Fruit fly (Drosophila melanogaster) whole organism, embryonic: ENCODE results near the gene Fitm.

Source experiments
- Awh ChIP-seq: fragments of 200-800 bp; sonication (Bioruptor generic); IDR thresholded peaks from 2 replicates; pipeline ENCODE4, ENCODE4 v1.3.6; 2022; ENCODE audit warnings: missing biosample characterization, missing genetic modification characterization
- BEAF-32 ChIP-seq: fragments of 200-800 bp; sonication (Bioruptor generic); optimal IDR thresholded peaks from 3 replicates; lab custom pipeline; 2017; ENCODE audit warnings: missing biosample characterization, missing genetic modification characterization, mild to moderate bottlenecking, moderate library complexity, missing genetic modification reagents
- Bgb ChIP-seq: fragments of 200-800 bp; sonication (Bioruptor generic); IDR thresholded peaks from 2 replicates; pipeline ENCODE4 v1.3.6; 2022; ENCODE audit warnings: missing biosample characterization, missing genetic modification characterization; ENCODE audit not compliant: partially characterized antibody
- CG10147 ChIP-seq: fragments of 200-800 bp; sonication (Bioruptor generic); optimal IDR thresholded peaks from 2 replicates; lab custom pipeline; 2019; ENCODE audit warnings: missing biosample characterization, mild to moderate bottlenecking, missing genetic modification characterization, moderate library complexity
- CG10321 ChIP-seq: fragments of 200-800 bp; sonication (Bioruptor generic); IDR thresholded peaks from 2 replicates; pipeline ENCODE4 v1.3.6; 2022; ENCODE audit warnings: missing biosample characterization, missing genetic modification characterization
- CG11695 ChIP-seq: fragments of 200-800 bp; sonication (Bioruptor generic); IDR thresholded peaks from 3 replicates; pipeline ENCODE4 v1.3.6; 2022; ENCODE audit warnings: missing biosample characterization, missing genetic modification characterization
- CG13287 ChIP-seq: fragments of 200-800 bp; sonication (Bioruptor generic); IDR thresholded peaks from 2 replicates; pipeline ENCODE4 v1.3.6; 2022; ENCODE audit warnings: missing biosample characterization, missing genetic modification characterization; ENCODE audit not compliant: partially characterized antibody
- CG1647 ChIP-seq: fragments of 200-800 bp; sonication (Bioruptor generic); optimal IDR thresholded peaks from 3 replicates; lab custom pipeline; 2016; ENCODE audit warnings: missing biosample characterization, missing genetic modification characterization
- CG2116 ChIP-seq: fragments of 200-800 bp; sonication (Bioruptor generic); optimal IDR thresholded peaks from 3 replicates; lab custom pipeline; 2018; ENCODE audit warnings: missing biosample characterization, mild to moderate bottlenecking, missing genetic modification characterization
- CG3163 ChIP-seq: fragments of 200-800 bp; sonication (Bioruptor generic); optimal IDR thresholded peaks from 3 replicates; lab custom pipeline; 2016; ENCODE audit warnings: missing biosample characterization, missing genetic modification characterization
- CG34422 ChIP-seq: fragments of 200-800 bp; sonication (Bioruptor generic); IDR thresholded peaks from 3 replicates; pipeline ENCODE4 v1.3.6; 2022; ENCODE audit warnings: missing biosample characterization, missing genetic modification characterization
- CG4424 ChIP-seq: fragments of 200-800 bp; sonication (Bioruptor generic); optimal IDR thresholded peaks from 3 replicates; lab custom pipeline; 2016; ENCODE audit warnings: missing biosample characterization, missing genetic modification characterization
- CG4820 ChIP-seq: fragments of 200-800 bp; sonication (Bioruptor generic); optimal IDR thresholded peaks from 3 replicates; lab custom pipeline; 2016; ENCODE audit warnings: missing biosample characterization, missing genetic modification characterization
- CG6854 ChIP-seq: fragments of 200-800 bp; sonication (Bioruptor generic); optimal IDR thresholded peaks from 3 replicates; lab custom pipeline; 2017; ENCODE audit warnings: missing biosample characterization, mild to moderate bottlenecking, missing genetic modification characterization
- CG7357 ChIP-seq: fragments of 200-800 bp; sonication (Bioruptor generic); IDR thresholded peaks from 3 replicates; pipeline ENCODE4 v1.3.6; 2022; ENCODE audit warnings: missing biosample characterization, missing genetic modification characterization
- CG7786 ChIP-seq: fragments of 200-800 bp; sonication (Bioruptor generic); optimal IDR thresholded peaks from 2 replicates; lab custom pipeline; 2016; ENCODE audit warnings: missing biosample characterization, missing genetic modification characterization
- CG8281 ChIP-seq: fragments of 200-800 bp; sonication (Bioruptor generic); optimal IDR thresholded peaks from 2 replicates; lab custom pipeline; 2018; ENCODE audit warnings: missing biosample characterization, mild to moderate bottlenecking, missing genetic modification characterization, moderate library complexity
- CG9797 ChIP-seq: fragments of 200-800 bp; sonication (Bioruptor generic); optimal IDR thresholded peaks from 3 replicates; lab custom pipeline; 2018; ENCODE audit warnings: missing biosample characterization, mild to moderate bottlenecking, missing genetic modification characterization
- Camta ChIP-seq: fragments of 200-800 bp; sonication (Bioruptor generic); optimal IDR thresholded peaks from 2 replicates; lab custom pipeline; 2016; ENCODE audit warnings: missing biosample characterization, missing genetic modification characterization
- CrebB ChIP-seq: fragments of 200-800 bp; sonication (Bioruptor generic); optimal IDR thresholded peaks from 3 replicates; lab custom pipeline; 2018; ENCODE audit warnings: missing biosample characterization, mild to moderate bottlenecking, missing genetic modification characterization
- Doc2 ChIP-seq: fragments of 200-800 bp; sonication (Bioruptor generic); IDR thresholded peaks from 2 replicates; pipeline ENCODE4 v1.3.6; 2022; ENCODE audit warnings: missing biosample characterization, missing genetic modification characterization
- Fer3 ChIP-seq: fragments of 200-800 bp; sonication (Bioruptor generic); optimal IDR thresholded peaks from 2 replicates; lab custom pipeline; 2018; ENCODE audit warnings: missing biosample characterization, mild to moderate bottlenecking, missing genetic modification characterization, moderate library complexity
- HLH3B ChIP-seq: fragments of 200-800 bp; sonication (Bioruptor generic); IDR thresholded peaks from 2 replicates; pipeline ENCODE4 v1.3.6; 2022; ENCODE audit warnings: missing biosample characterization, missing genetic modification characterization
- Hsf ChIP-seq: fragments of 200-800 bp; sonication (Bioruptor generic); optimal IDR thresholded peaks from 3 replicates; lab custom pipeline; 2016; ENCODE audit warnings: missing biosample characterization, missing genetic modification characterization
- Poxn ChIP-seq: fragments of 200-800 bp; sonication (Bioruptor generic); IDR thresholded peaks from 2 replicates; pipeline ENCODE4 v1.3.6; 2022; ENCODE audit warnings: missing biosample characterization, missing genetic modification characterization
- Sry-δ ChIP-seq: fragments of 200-800 bp; sonication (Bioruptor generic); optimal IDR thresholded peaks from 2 replicates; lab custom pipeline; 2016; ENCODE audit warnings: missing biosample characterization, missing genetic modification characterization
- ap ChIP-seq: fragments of 200-800 bp; sonication (Bioruptor generic); IDR thresholded peaks from 2 replicates; pipeline ENCODE4 v1.3.6; 2022; ENCODE audit warnings: missing biosample characterization, missing genetic modification characterization
- cwo ChIP-seq: fragments of 200-800 bp; sonication (Bioruptor generic); optimal IDR thresholded peaks from 3 replicates; lab custom pipeline; 2017; ENCODE audit warnings: missing biosample characterization, missing genetic modification characterization, mild to moderate bottlenecking, moderate library complexity, missing genetic modification reagents
- danr ChIP-seq: fragments of 200-800 bp; sonication (Bioruptor generic); IDR thresholded peaks from 2 replicates; pipeline ENCODE4 v1.3.6; 2022; ENCODE audit warnings: missing biosample characterization, missing genetic modification characterization
- en ChIP-seq: fragments of 200-800 bp; sonication (Bioruptor generic); optimal IDR thresholded peaks from 2 replicates; lab custom pipeline; 2016; ENCODE audit warnings: missing biosample characterization, missing genetic modification characterization
- hbn ChIP-seq: fragments of 200-800 bp; sonication (Bioruptor generic); IDR thresholded peaks from 2 replicates; pipeline ENCODE4 v1.3.6; 2022; ENCODE audit warnings: missing biosample characterization, missing genetic modification characterization; ENCODE audit not compliant: partially characterized antibody
- jing ChIP-seq: fragments of 200-800 bp; sonication (Bioruptor generic); optimal IDR thresholded peaks from 2 replicates; lab custom pipeline; 2018; ENCODE audit warnings: missing biosample characterization, mild to moderate bottlenecking, missing genetic modification characterization
- ken ChIP-seq: fragments of 200-800 bp; sonication (Bioruptor generic); IDR thresholded peaks from 3 replicates; pipeline ENCODE4 v1.3.6; 2022; ENCODE audit warnings: missing biosample characterization, missing genetic modification characterization
- knrl ChIP-seq: fragments of 200-800 bp; sonication (Bioruptor generic); IDR thresholded peaks from 3 replicates; pipeline ENCODE4 v1.3.6; 2022; ENCODE audit warnings: missing biosample characterization, missing genetic modification characterization; ENCODE audit not compliant: partially characterized antibody
- lab ChIP-seq: fragments of 200-800 bp; sonication (Bioruptor generic); optimal IDR thresholded peaks from 3 replicates; lab custom pipeline; 2017; ENCODE audit warnings: missing biosample characterization, missing genetic modification characterization, mild to moderate bottlenecking, moderate library complexity, missing genetic modification reagents
- lov ChIP-seq, 2 experiments: fragments of 200-800 bp in 1 of 2; fragments of >200 bp in 1 of 2; sonication (Bioruptor generic) in 1 of 2; IDR thresholded peaks in 1 of 2; optimal IDR thresholded peaks in 1 of 2; 2 replicates in 1 of 2; 3 replicates in 1 of 2; pipeline versions ENCODE4 v1.3.6 to Lab custom; 2017 to 2022; ENCODE audit warnings: missing biosample characterization in 1 of 2, missing genetic modification characterization in 1 of 2
- luna ChIP-seq: fragments of 200-800 bp; sonication (Bioruptor generic); optimal IDR thresholded peaks from 2 replicates; lab custom pipeline; 2016; ENCODE audit warnings: missing biosample characterization, missing genetic modification characterization
- onecut ChIP-seq: fragments of 200-800 bp; sonication (Bioruptor generic); IDR thresholded peaks from 2 replicates; pipeline ENCODE4 v1.3.6; 2022; ENCODE audit warnings: missing biosample characterization, missing genetic modification characterization
- org-1 ChIP-seq: fragments of 200-800 bp; sonication (Bioruptor generic); optimal IDR thresholded peaks from 2 replicates; lab custom pipeline; 2017; ENCODE audit warnings: missing biosample characterization, missing genetic modification characterization
- peb ChIP-seq: fragments of 200-800 bp; sonication (Bioruptor generic); IDR thresholded peaks from 2 replicates; pipeline ENCODE4 v1.3.6; 2022; ENCODE audit warnings: missing biosample characterization, missing genetic modification characterization
- phol ChIP-seq: fragments of 200-800 bp; sonication (Bioruptor generic); optimal IDR thresholded peaks from 3 replicates; lab custom pipeline; 2018; ENCODE audit warnings: missing biosample characterization, mild to moderate bottlenecking, missing genetic modification characterization, moderate library complexity
- prd ChIP-seq, 3 experiments: fragments of >200 bp in 2 of 3; fragments of 200-800 bp in 1 of 3; sonication (Bioruptor generic) in 1 of 3; optimal IDR thresholded peaks in 2 of 3; IDR thresholded peaks in 1 of 3; 2 replicates in 2 of 3; 3 replicates in 1 of 3; pipeline versions ENCODE4 v1.3.6 to Lab custom; 2017 to 2022; ENCODE audit warnings: missing biosample characterization in 1 of 3, missing genetic modification characterization in 1 of 3
- row ChIP-seq: fragments of 200-800 bp; sonication (Bioruptor generic); IDR thresholded peaks from 3 replicates; pipeline ENCODE4 v1.3.6; 2022; ENCODE audit warnings: missing biosample characterization, missing genetic modification characterization
- run ChIP-seq: fragments of 200-800 bp; sonication (Bioruptor generic); optimal IDR thresholded peaks from 3 replicates; lab custom pipeline; 2018; ENCODE audit warnings: missing biosample characterization, mild to moderate bottlenecking, missing genetic modification characterization
- sc ChIP-seq, 3 experiments: fragments of >200 bp in 2 of 3; fragments of 200-800 bp in 1 of 3; sonication (Bioruptor generic) in 1 of 3; optimal IDR thresholded peaks; 2 replicates in 2 of 3; 3 replicates in 1 of 3; lab custom pipeline; 2017; ENCODE audit warnings: mild to moderate bottlenecking in 1 of 3, missing biosample characterization in 1 of 3, missing genetic modification characterization in 1 of 3, missing genetic modification reagents in 1 of 3
- stc ChIP-seq: fragments of 200-800 bp; sonication (Bioruptor generic); IDR thresholded peaks from 2 replicates; pipeline ENCODE4 v1.3.6; 2022; ENCODE audit warnings: missing biosample characterization, missing genetic modification characterization
- sug ChIP-seq: fragments of 200-800 bp; optimal IDR thresholded peaks from 2 replicates; lab custom pipeline; 2019; ENCODE audit warnings: missing biosample characterization, mild to moderate bottlenecking, missing genetic modification characterization, moderate library complexity
- tll ChIP-seq, 2 experiments: fragments of 200-800 bp in 1 of 2; fragments of >200 bp in 1 of 2; sonication (Bioruptor generic) in 1 of 2; optimal IDR thresholded peaks; 2 replicates each; lab custom pipeline; 2017 to 2019; ENCODE audit warnings: missing biosample characterization in 2 of 2, missing genetic modification characterization in 2 of 2, mild to moderate bottlenecking in 1 of 2, moderate library complexity in 1 of 2
- vvl ChIP-seq: fragments of 200-800 bp; sonication (Bioruptor generic); IDR thresholded peaks from 2 replicates; pipeline ENCODE4 v1.3.6; 2022; ENCODE audit warnings: missing biosample characterization, missing genetic modification characterization
- wor ChIP-seq: fragments of 200-800 bp; sonication (Bioruptor generic); IDR thresholded peaks from 2 replicates; pipeline ENCODE4 v1.3.6; 2022; ENCODE audit warnings: missing biosample characterization, missing genetic modification characterization

Gene Fitm

DNA sequence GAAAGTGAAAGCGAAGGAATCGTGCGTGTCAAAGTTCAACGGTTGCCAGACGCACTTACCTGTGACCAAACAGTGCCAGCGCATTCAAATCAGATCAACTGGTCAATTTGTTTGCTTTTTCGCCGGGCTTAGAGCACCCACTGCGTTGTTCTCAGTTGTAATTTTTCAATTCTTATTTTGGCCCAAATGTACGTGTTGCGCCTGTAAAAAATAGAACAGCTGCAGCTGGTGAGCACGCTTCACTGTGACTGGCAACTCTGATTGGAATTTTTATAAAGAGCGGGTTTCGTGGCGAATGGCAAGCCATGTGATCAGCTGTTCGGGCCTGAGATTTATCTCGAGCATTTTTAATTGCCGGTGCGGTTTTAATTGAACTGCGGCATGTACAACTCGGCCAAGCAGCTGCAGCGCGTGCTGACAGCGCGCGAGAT lies at the start of gene Fitm, which contains the start of gene AlaRS-m:
Gene Fitm, minus strand, starts transcription at position 250 of the 431 bp plus-strand sequence.
Gene AlaRS-m, plus strand, starts transcription at position 285 of the 431 bp plus-strand sequence.
- TF ChIP-seq CG7786 (GFP tag; lab: Kevin White, UChicago): no peak
- TF ChIP-seq Doc2 (GFP tag; lab: Robert Waterston, UW): no peak
- TF ChIP-seq danr (GFP tag; lab: Robert Waterston, UW): no peak
- TF ChIP-seq Poxn (GFP tag; lab: Robert Waterston, UW): no peak
- TF ChIP-seq row: no peak; the same call in 2 of the 3 replicates
- TF ChIP-seq CG9797 (GFP tag; lab: Kevin White, UChicago): no peak
- TF ChIP-seq CG11695 (GFP tag; lab: Robert Waterston, UW): no peak
- TF ChIP-seq CG8281 (tag; lab: Kevin White, UChicago): no peak
- TF ChIP-seq HLH3B (GFP tag; lab: Robert Waterston, UW): no peak
- TF ChIP-seq Sry-δ (GFP tag; lab: Kevin White, UChicago): no peak
- no peak for TF ChIP-seq jing
- no peak for TF ChIP-seq ap
- TF ChIP-seq Fer3 (tag; lab: Kevin White, UChicago): no peak
- no peak for TF ChIP-seq Hsf (GFP tag; lab: Kevin White, UChicago)
- TF ChIP-seq CG3163 (GFP tag; lab: Kevin White, UChicago): no peak
- TF ChIP-seq CG13287 (GFP tag; lab: Robert Waterston, UW): peak; percentile 51; the same call in 1 of the 2 replicates
- no peak for TF ChIP-seq prd (optimal IDR thresholded peaks at IDR 0.05; lab: Kevin White, UChicago)
- TF ChIP-seq prd (GFP tag; IDR thresholded peaks at IDR 0.05; lab: Robert Waterston, UW): no peak
- TF ChIP-seq CG1647 (GFP tag; lab: Kevin White, UChicago): no peak
- no peak for TF ChIP-seq run (tag; lab: Kevin White, UChicago)
- TF ChIP-seq org-1 (GFP tag; lab: Kevin White, UChicago): no peak
- TF ChIP-seq knrl (GFP tag; lab: Robert Waterston, UW): no peak
- no peak for TF ChIP-seq CG10147
- no peak for TF ChIP-seq sc (optimal IDR thresholded peaks at IDR 0.05; lab: Kevin White, UChicago)
- no peak for TF ChIP-seq sc (GFP tag; optimal IDR thresholded peaks at IDR 0.05; lab: Kevin White, UChicago)
- TF ChIP-seq CG4820 (GFP tag; lab: Kevin White, UChicago): no peak
- TF ChIP-seq BEAF-32 (GFP tag; lab: Kevin White, UChicago): peak; percentile 0
- TF ChIP-seq lov (optimal IDR thresholded peaks at IDR 0.05; lab: Kevin White, UChicago): no peak
- TF ChIP-seq lov (GFP tag; IDR thresholded peaks at IDR 0.05; lab: Robert Waterston, UW): no peak
- no peak for TF ChIP-seq cwo (GFP tag; lab: Kevin White, UChicago)
- no peak for TF ChIP-seq CG6854 (GFP tag; lab: Kevin White, UChicago)
- TF ChIP-seq Camta (GFP tag; lab: Kevin White, UChicago): no peak
- TF ChIP-seq peb (GFP tag; lab: Robert Waterston, UW): no peak
- no peak for TF ChIP-seq luna (GFP tag; lab: Kevin White, UChicago)
- TF ChIP-seq en (GFP tag; lab: Kevin White, UChicago): no peak
- no peak for TF ChIP-seq ken (GFP tag; lab: Robert Waterston, UW)
- no peak for TF ChIP-seq phol (tag; lab: Kevin White, UChicago)
- no peak for TF ChIP-seq Awh
- TF ChIP-seq CrebB: no peak
- TF ChIP-seq onecut (GFP tag; lab: Robert Waterston, UW): no peak
- TF ChIP-seq lab: no peak
- TF ChIP-seq vvl (GFP tag; lab: Robert Waterston, UW): no peak
- TF ChIP-seq Bgb (GFP tag; lab: Robert Waterston, UW): peak; percentile 45; the same call in 1 of the 2 replicates
- TF ChIP-seq tll (GFP tag; optimal IDR thresholded peaks at IDR 0.05; lab: Kevin White, UChicago): no peak
- TF ChIP-seq CG10321 (GFP tag; lab: Robert Waterston, UW): no peak
- no peak for TF ChIP-seq sug (tag; lab: Kevin White, UChicago)
- TF ChIP-seq stc (GFP tag; lab: Robert Waterston, UW): no peak
- TF ChIP-seq CG34422 (GFP tag; lab: Robert Waterston, UW): peak; percentile 51; the same call in 1 of the 3 replicates
- TF ChIP-seq CG7357: no peak
- TF ChIP-seq hbn (GFP tag; lab: Robert Waterston, UW): 0 out of 2 replicates have a peak, but pooled peaks have one; percentile 29
- no peak for TF ChIP-seq CG4424 (GFP tag; lab: Kevin White, UChicago)
- no peak for TF ChIP-seq CG2116 (GFP tag; lab: Kevin White, UChicago)
- no peak for TF ChIP-seq wor
